Worm (Caenorhabditis elegans): ENCODE measurements around the gene damt-1.

DNA sequence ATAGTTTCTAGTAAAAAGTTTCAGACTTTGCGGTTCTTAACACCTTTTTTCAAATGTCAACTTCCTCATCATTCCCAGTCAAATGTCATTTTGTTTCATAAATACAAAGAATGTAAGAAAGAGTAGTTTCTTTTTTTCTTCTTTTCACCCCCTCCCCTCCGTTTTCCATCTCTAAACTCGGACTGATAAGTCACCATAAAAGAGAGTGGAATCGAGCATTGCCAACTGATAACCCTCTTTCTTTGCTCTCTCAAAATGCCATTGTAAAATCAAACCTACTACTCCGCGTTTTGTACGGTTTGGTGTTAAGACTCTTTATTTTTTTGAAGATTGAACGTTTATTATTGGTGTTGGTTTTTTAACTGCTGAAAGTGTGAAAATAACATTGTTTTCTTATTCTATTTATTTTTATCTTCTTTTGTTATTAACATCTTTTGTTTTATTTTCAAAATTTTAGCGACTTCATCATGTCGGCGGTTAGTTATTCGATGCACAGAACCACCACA is 29.8 kb downstream of the damt-1 start, which contains the start of gene ifb-2:
- no peak for TF ChIP-seq W03F9.2 (tag; optimal IDR thresholded peaks at IDR 0.05)
- TF ChIP-seq him-1 (tag; optimal IDR thresholded peaks at IDR 0.05): no peak
